Fruit fly (Drosophila melanogaster) whole organism, prepupa: ENCODE results near the gene CG1394.

Source experiments
- Blimp-1 ChIP-seq: fragments of 200-800 bp; sonication (Bioruptor generic); optimal IDR thresholded peaks from 3 replicates; lab custom pipeline; 2017; ENCODE audit warnings: missing biosample characterization, missing genetic modification characterization, mild to moderate bottlenecking, moderate library complexity, missing genetic modification reagents
- CG10631 ChIP-seq: fragments of 200-800 bp; sonication (Bioruptor generic); optimal IDR thresholded peaks from 2 replicates; lab custom pipeline; 2016; ENCODE audit warnings: missing biosample characterization, missing genetic modification characterization
- CG10669 ChIP-seq: fragments of 200-800 bp; sonication (Bioruptor generic); optimal IDR thresholded peaks from 3 replicates; lab custom pipeline; 2018; ENCODE audit warnings: missing biosample characterization, mild to moderate bottlenecking, missing genetic modification characterization, moderate library complexity
- CG11294 ChIP-seq: fragments of 200-800 bp; sonication (Bioruptor generic); IDR thresholded peaks from 2 replicates; pipeline ENCODE4 v1.3.6; 2022; ENCODE audit warnings: missing biosample characterization, missing genetic modification characterization
- CG11902 ChIP-seq: fragments of 200-800 bp; sonication (Bioruptor generic); optimal IDR thresholded peaks from 3 replicates; lab custom pipeline; 2016; ENCODE audit warnings: missing biosample characterization, missing genetic modification characterization
- CG15336 ChIP-seq: fragments of 200-800 bp; sonication (Bioruptor generic); IDR thresholded peaks from 2 replicates; pipeline ENCODE4 v1.3.6; 2022; ENCODE audit warnings: missing biosample characterization, missing genetic modification characterization
- CG1621 ChIP-seq: fragments of 200-800 bp; sonication (Bioruptor generic); optimal IDR thresholded peaks from 3 replicates; lab custom pipeline; 2018; ENCODE audit warnings: missing biosample characterization, mild to moderate bottlenecking, missing genetic modification characterization
- CG31627 ChIP-seq: fragments of 200-800 bp; sonication (Bioruptor generic); optimal IDR thresholded peaks from 3 replicates; lab custom pipeline; 2016; ENCODE audit warnings: missing biosample characterization, missing genetic modification characterization
- CG32006 ChIP-seq: fragments of 200-800 bp; sonication (Bioruptor generic); optimal IDR thresholded peaks from 3 replicates; lab custom pipeline; 2017; ENCODE audit warnings: missing biosample characterization, mild to moderate bottlenecking, missing genetic modification characterization
- CG34406 ChIP-seq: fragments of 200-800 bp; sonication (Bioruptor generic); optimal IDR thresholded peaks from 3 replicates; lab custom pipeline; 2016; ENCODE audit warnings: missing biosample characterization, missing genetic modification characterization
- CG3919 ChIP-seq: fragments of 200-800 bp; sonication (Bioruptor generic); optimal IDR thresholded peaks from 3 replicates; lab custom pipeline; 2016; ENCODE audit warnings: missing biosample characterization, missing genetic modification characterization
- CG4318 ChIP-seq: fragments of 200-800 bp; sonication (Bioruptor generic); optimal IDR thresholded peaks from 3 replicates; lab custom pipeline; 2017; ENCODE audit warnings: missing biosample characterization, mild to moderate bottlenecking, missing genetic modification characterization
- CG6163 ChIP-seq: fragments of 200-800 bp; sonication (Bioruptor generic); IDR thresholded peaks from 3 replicates; pipeline ENCODE4 v1.3.6; 2022; ENCODE audit warnings: missing biosample characterization, missing genetic modification characterization
- CG6276 ChIP-seq: fragments of 200-800 bp; sonication (Bioruptor generic); optimal IDR thresholded peaks from 2 replicates; lab custom pipeline; 2017; ENCODE audit warnings: missing biosample characterization, mild to moderate bottlenecking, missing genetic modification characterization
- CG6792 ChIP-seq: fragments of 200-800 bp; sonication (Bioruptor generic); optimal IDR thresholded peaks from 3 replicates; lab custom pipeline; 2016; ENCODE audit warnings: missing biosample characterization, missing genetic modification characterization
- CG6808 ChIP-seq: fragments of 200-800 bp; sonication (Bioruptor generic); optimal IDR thresholded peaks from 3 replicates; lab custom pipeline; 2017; ENCODE audit warnings: missing biosample characterization, missing genetic modification characterization, mild to moderate bottlenecking, moderate library complexity, missing genetic modification reagents
- CG6854 ChIP-seq: fragments of 200-800 bp; sonication (Bioruptor generic); optimal IDR thresholded peaks from 2 replicates; lab custom pipeline; 2017; ENCODE audit warnings: missing biosample characterization, mild to moderate bottlenecking, missing genetic modification characterization
- CG7368 ChIP-seq: fragments of 200-800 bp; sonication (Bioruptor generic); optimal IDR thresholded peaks from 3 replicates; lab custom pipeline; 2016; ENCODE audit warnings: missing biosample characterization, missing genetic modification characterization
- CG8119 ChIP-seq: fragments of 200-800 bp; sonication (Bioruptor generic); IDR thresholded peaks from 3 replicates; pipeline ENCODE4 v1.3.6; 2022; ENCODE audit warnings: missing biosample characterization, missing genetic modification characterization
- CG8632 ChIP-seq: fragments of 200-800 bp; sonication (Bioruptor generic); optimal IDR thresholded peaks from 3 replicates; lab custom pipeline; 2016; ENCODE audit warnings: missing biosample characterization, missing genetic modification characterization
- CG9139 ChIP-seq: fragments of 200-800 bp; sonication (Bioruptor generic); optimal IDR thresholded peaks from 3 replicates; lab custom pipeline; 2017; ENCODE audit warnings: missing biosample characterization, mild to moderate bottlenecking, missing genetic modification characterization
- Eip75B ChIP-seq: fragments of 200-800 bp; sonication (Bioruptor generic); optimal IDR thresholded peaks from 3 replicates; lab custom pipeline; 2016; ENCODE audit warnings: missing biosample characterization, missing genetic modification characterization
- Eip78C ChIP-seq: fragments of 200-800 bp; sonication (Bioruptor generic); peaks from one replicate; lab custom pipeline; 2016; ENCODE audit warnings: missing biosample characterization, missing genetic modification characterization
- Eip93F ChIP-seq: fragments of 200-800 bp; sonication (Bioruptor generic); optimal IDR thresholded peaks from 2 replicates; lab custom pipeline; 2016; ENCODE audit warnings: missing biosample characterization, mild to moderate bottlenecking, missing genetic modification characterization
- Ets96B ChIP-seq: fragments of 200-800 bp; optimal IDR thresholded peaks from 2 replicates; lab custom pipeline; 2019; ENCODE audit warnings: missing biosample characterization, mild to moderate bottlenecking, missing genetic modification characterization, moderate library complexity
- Gug ChIP-seq: fragments of 200-800 bp; sonication (Bioruptor generic); IDR thresholded peaks from 2 replicates; pipeline ENCODE4 v1.3.6; 2022; ENCODE audit warnings: missing biosample characterization, missing genetic modification characterization
- Hr38 ChIP-seq: sonication (Bioruptor generic); optimal IDR thresholded peaks from 2 replicates; lab custom pipeline; 2016; ENCODE audit warnings: missing biosample characterization, missing genetic modification characterization
- Hr4 ChIP-seq: fragments of 200-800 bp; sonication (Bioruptor generic); optimal IDR thresholded peaks from 3 replicates; lab custom pipeline; 2016; ENCODE audit warnings: missing biosample characterization, missing genetic modification characterization
- Lpt ChIP-seq: fragments of 200-800 bp; sonication (Bioruptor generic); optimal IDR thresholded peaks from 3 replicates; lab custom pipeline; 2016; ENCODE audit warnings: missing biosample characterization, missing genetic modification characterization
- OdsH ChIP-seq: fragments of 200-800 bp; sonication (Bioruptor generic); optimal IDR thresholded peaks from 3 replicates; lab custom pipeline; 2016; ENCODE audit warnings: missing biosample characterization, missing genetic modification characterization
- Sox102F ChIP-seq: fragments of 200-800 bp; sonication (Bioruptor generic); optimal IDR thresholded peaks from 2 replicates; lab custom pipeline; 2016; ENCODE audit warnings: missing biosample characterization, mild to moderate bottlenecking, missing genetic modification characterization
- Sox14 ChIP-seq: fragments of 200-800 bp; sonication (Bioruptor generic); optimal IDR thresholded peaks from 3 replicates; lab custom pipeline; 2016; ENCODE audit warnings: missing biosample characterization, missing genetic modification characterization
- dac ChIP-seq: fragments of 200-800 bp; sonication (Bioruptor generic); optimal IDR thresholded peaks from 2 replicates; lab custom pipeline; 2017; ENCODE audit warnings: missing biosample characterization, mild to moderate bottlenecking, missing genetic modification characterization
- dsx ChIP-seq: fragments of 200-800 bp; optimal IDR thresholded peaks from 3 replicates; lab custom pipeline; 2019; ENCODE audit warnings: missing biosample characterization, mild to moderate bottlenecking, missing genetic modification characterization, moderate library complexity; ENCODE audit not compliant: poor library complexity, severe bottlenecking
- eg ChIP-seq: fragments of 200-800 bp; sonication (Bioruptor generic); IDR thresholded peaks from 3 replicates; pipeline ENCODE4 v1.3.6; 2022; ENCODE audit warnings: missing biosample characterization, missing genetic modification characterization
- esn ChIP-seq: fragments of 200-800 bp; sonication (Bioruptor generic); optimal IDR thresholded peaks from 2 replicates; lab custom pipeline; 2016; ENCODE audit warnings: missing biosample characterization, mild to moderate bottlenecking, missing genetic modification characterization, moderate library complexity
- fd85E ChIP-seq: fragments of 200-800 bp; sonication (Bioruptor generic); optimal IDR thresholded peaks from 3 replicates; lab custom pipeline; 2016; ENCODE audit warnings: missing biosample characterization, missing genetic modification characterization
- fkh ChIP-seq: fragments of 200-800 bp; sonication (Bioruptor generic); optimal IDR thresholded peaks from 3 replicates; lab custom pipeline; 2017; ENCODE audit warnings: missing biosample characterization, mild to moderate bottlenecking, missing genetic modification characterization, moderate library complexity
- net ChIP-seq: fragments of 200-800 bp; sonication (Bioruptor generic); optimal IDR thresholded peaks from 3 replicates; lab custom pipeline; 2016; ENCODE audit warnings: missing biosample characterization, missing genetic modification characterization
- salr ChIP-seq, 2 experiments: fragments of 200-800 bp; sonication (Bioruptor generic); optimal IDR thresholded peaks; 3 replicates each; lab custom pipeline; 2016 to 2018; ENCODE audit warnings: missing biosample characterization in 2 of 2, missing genetic modification characterization in 2 of 2, mild to moderate bottlenecking in 1 of 2
- spab ChIP-seq: fragments of 200-800 bp; sonication (Bioruptor generic); optimal IDR thresholded peaks from 2 replicates; lab custom pipeline; 2017; ENCODE audit warnings: missing biosample characterization, mild to moderate bottlenecking, missing genetic modification characterization, missing genetic modification reagents
- ss ChIP-seq, 2 experiments: fragments of 200-800 bp; sonication (Bioruptor generic); optimal IDR thresholded peaks; 2 replicates in 1 of 2; 3 replicates in 1 of 2; lab custom pipeline; 2017 to 2018; ENCODE audit warnings: mild to moderate bottlenecking in 2 of 2, missing biosample characterization in 2 of 2, missing genetic modification characterization in 2 of 2, moderate library complexity in 1 of 2
- svp ChIP-seq: fragments of 200-800 bp; sonication (Bioruptor generic); peaks from one replicate; lab custom pipeline; 2016; ENCODE audit warnings: missing biosample characterization, missing genetic modification characterization

CG1394 gene

DNA sequence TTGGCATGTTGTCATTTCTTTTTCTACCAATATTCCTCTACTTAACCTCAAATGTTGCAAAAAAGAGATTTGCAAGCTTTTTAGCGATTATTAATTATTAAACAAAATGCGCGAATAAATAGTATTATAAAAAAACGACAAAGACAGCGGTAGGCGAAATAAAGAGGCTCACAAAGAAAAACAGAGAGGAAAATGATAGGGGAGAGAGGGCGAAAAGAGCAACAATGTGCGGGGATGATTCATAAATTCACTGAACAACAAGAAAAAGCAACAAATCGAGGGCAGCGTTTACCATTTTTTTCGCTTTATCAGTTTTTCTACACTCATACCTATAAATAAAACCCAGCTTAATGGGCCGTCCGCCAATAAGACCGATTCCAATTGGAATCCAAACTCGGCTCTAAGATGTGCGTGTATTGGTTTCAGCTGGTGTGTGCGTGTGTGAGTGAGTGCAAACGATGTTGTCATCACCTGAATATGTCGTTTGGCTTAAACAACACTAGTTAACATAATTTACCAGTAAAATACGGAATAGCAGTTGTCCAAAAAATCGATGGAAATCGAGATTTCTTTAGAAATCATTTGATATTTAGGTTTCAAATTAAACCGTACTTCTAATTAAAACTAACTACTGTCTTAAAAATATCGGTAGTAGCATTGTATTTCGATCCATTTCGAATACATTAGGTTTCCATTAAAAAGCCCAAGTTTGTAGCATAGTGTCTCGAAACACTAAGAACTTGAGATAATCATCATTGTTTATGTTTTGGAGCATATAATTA is 14.5 kb downstream of the CG1394 start (continued):
- TF ChIP-seq CG6854 (GFP tag; lab: Kevin White, UChicago) (no peak), CG10669 (GFP tag; lab: Kevin White, UChicago) (no peak), fd85E (GFP tag; lab: Kevin White, UChicago) (no peak), Ets96B (tag; lab: Kevin White, UChicago) (no peak), CG7368 (GFP tag; lab: Kevin White, UChicago) (no peak), Blimp-1 (no peak), CG11294 (GFP tag; lab: Robert Waterston, UW) (no peak), Hr4 (GFP tag; lab: Kevin White, UChicago) (no peak), CG1621 (tag; lab: Kevin White, UChicago) (no peak), CG8632 (GFP tag; lab: Kevin White, UChicago) (no peak), dac (GFP tag; lab: Kevin White, UChicago) (no peak), Hr38 (no peak), CG31627 (GFP tag; lab: Kevin White, UChicago) (no peak), eg (GFP tag; lab: Robert Waterston, UW) (no peak)

DNA sequence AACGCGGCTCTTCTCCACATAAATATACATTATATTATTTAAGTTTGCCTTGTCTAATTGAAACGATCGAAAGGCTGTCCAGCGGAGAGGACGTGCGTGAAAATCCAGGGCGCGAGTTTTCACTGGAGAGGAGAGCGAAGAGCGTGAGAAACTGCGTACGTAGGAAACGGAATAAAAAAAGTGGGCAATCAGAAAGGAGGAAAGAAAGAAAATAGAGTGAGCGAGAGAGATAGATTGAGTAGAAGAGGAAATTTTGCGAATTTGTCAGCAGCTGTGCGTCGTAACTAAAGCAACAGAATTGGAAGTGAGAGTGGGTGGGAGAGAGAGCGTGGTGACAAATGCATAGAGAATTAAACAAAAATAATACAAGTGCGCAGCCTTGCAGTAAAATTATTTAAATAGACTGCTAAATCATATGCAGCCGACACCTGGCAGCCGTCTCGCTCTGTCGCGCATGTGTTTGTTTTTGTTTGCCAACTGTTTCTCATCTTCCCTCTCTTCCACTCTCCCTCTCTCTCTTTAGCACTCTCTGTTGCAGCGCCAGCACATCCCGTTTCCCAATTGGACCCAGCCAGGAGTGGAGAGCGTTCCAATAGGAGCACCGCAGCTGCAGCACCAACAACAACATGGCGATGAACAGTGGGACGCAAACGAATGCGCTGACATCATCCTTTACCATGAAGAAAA is 15.8 kb downstream of the CG1394 start:
- TF ChIP-seq CG9139: peak; percentile 25
- TF ChIP-seq ss (GFP tag; optimal IDR thresholded peaks at IDR 0.05; lab: Kevin White, UChicago): peak; percentile 40
- TF ChIP-seq fkh: peak; percentile 63
- TF ChIP-seq CG34406: peak; percentile 24
- peak; percentile 8 for TF ChIP-seq CG6808 (GFP tag; lab: Kevin White, UChicago)
- TF ChIP-seq CG10669 (GFP tag; lab: Kevin White, UChicago): peak; percentile 29
- no peak for TF ChIP-seq OdsH
- peak; percentile 38 for TF ChIP-seq dsx (GFP tag; lab: Kevin White, UChicago)
- TF ChIP-seq CG6163: peak; percentile 71
- TF ChIP-seq spab (GFP tag; lab: Kevin White, UChicago): no peak
- TF ChIP-seq esn: peak; percentile 9
- TF ChIP-seq net (GFP tag; lab: Kevin White, UChicago): peak; percentile 22
- TF ChIP-seq Sox14 (GFP tag; lab: Kevin White, UChicago): peak; percentile 17
- TF ChIP-seq Eip78C (GFP tag; lab: Kevin White, UChicago): peak; percentile 75
- TF ChIP-seq Blimp-1: no peak
- peak; percentile 14; the same call in 1 of the 3 replicates for TF ChIP-seq eg (GFP tag; lab: Robert Waterston, UW)
- TF ChIP-seq CG11902: no peak

dm6 chrX:11153826-11154510 is 16.5 kb downstream of the CG1394 start, which contains the start of the genes rtv and Dlic:
TSS of gene rtv (minus strand) at chrX:11153990.
TSS of gene Dlic (plus strand) at chrX:11154421.
- TF ChIP-seq spab (GFP tag; lab: Kevin White, UChicago) (no peak), Hr4 (GFP tag; lab: Kevin White, UChicago) (peak; percentile 7), fkh (peak; percentile 83), CG11902 (no peak), CG6854 (GFP tag; lab: Kevin White, UChicago) (no peak), CG32006 (GFP tag; lab: Kevin White, UChicago) (no peak), CG4318 (GFP tag; lab: Kevin White, UChicago) (no peak), esn (peak; percentile 35), CG6276 (GFP tag; lab: Kevin White, UChicago) (no peak), svp (GFP tag; lab: Kevin White, UChicago) (peak; percentile 78), CG3919 (GFP tag; lab: Kevin White, UChicago) (no peak), dac (GFP tag; lab: Kevin White, UChicago) (no peak), CG6792 (no peak), Blimp-1 (no peak), CG9139 (no peak), Sox102F (GFP tag; lab: Kevin White, UChicago) (no peak), salr (GFP tag; optimal IDR thresholded peaks at IDR 0.05; lab: Kevin White, UChicago) (no peak), Eip93F (no peak), Hr38 (no peak), Gug (GFP tag; lab: Robert Waterston, UW) (no peak), Eip75B (GFP tag; lab: Kevin White, UChicago) (peak; percentile 8), Sox14 (GFP tag; lab: Kevin White, UChicago) (no peak), CG8119 (GFP tag; lab: Robert Waterston, UW) (no peak), CG10631 (GFP tag; lab: Kevin White, UChicago) (no peak), CG15336 (GFP tag; lab: Robert Waterston, UW) (no peak), Lpt (GFP tag; lab: Kevin White, UChicago) (no peak), CG11294 (GFP tag; lab: Robert Waterston, UW) (no peak)
